Fruit fly (Drosophila melanogaster) whole organism, embryonic: ENCODE results near the gene RpL18.

Experiments
- CG1603 ChIP-seq: fragments of 200-800 bp; sonication (Bioruptor generic); optimal IDR thresholded peaks from 2 replicates; lab custom pipeline; 2019; ENCODE audit warnings: missing biosample characterization, mild to moderate bottlenecking, missing genetic modification characterization, moderate library complexity
- CG31365 ChIP-seq: fragments of 200-800 bp; sonication (Bioruptor generic); optimal IDR thresholded peaks from 2 replicates; lab custom pipeline; 2018; ENCODE audit warnings: missing biosample characterization, mild to moderate bottlenecking, missing genetic modification characterization
- pum ChIP-seq: fragments of 200-800 bp; sonication (Bioruptor generic); optimal IDR thresholded peaks from 2 replicates; lab custom pipeline; 2016; ENCODE audit warnings: missing biosample characterization, missing genetic modification characterization

- TF ChIP-seq CG31365, result no peak
- TF ChIP-seq pum (GFP tag; lab: Kevin White, UChicago), result peak; percentile 83
- peak; percentile 88 for TF ChIP-seq CG1603 (tag; lab: Kevin White, UChicago)
Observed at dm6 chr3L:7250469-7250868, 9.3 kb upstream of the RpL18 start, which contains the start of gene MED4.
